Worm (Caenorhabditis elegans) whole organism, early embryonic: Measurements from ENCODE around the gene K10D11.6.

Source experiments
- B0310.2 ChIP-seq: sonication (generic microtip); optimal IDR thresholded peaks from 2 replicates; lab custom pipeline; 2016; ENCODE audit warnings: mild to moderate bottlenecking, missing genetic modification characterization, missing compliant biosample characterization
- F13C5.2 ChIP-seq: sonication (generic microtip); optimal IDR thresholded peaks from 2 replicates; lab custom pipeline; 2017; ENCODE audit warnings: mild to moderate bottlenecking, missing genetic modification characterization, inconsistent platforms, missing compliant biosample characterization
- aly-1 ChIP-seq: sonication (generic microtip); optimal IDR thresholded peaks from 2 replicates; lab custom pipeline; 2016; ENCODE audit warnings: missing genetic modification characterization, missing compliant biosample characterization
- ama-1 ChIP-seq: fragments of 150-350 bp; optimal IDR thresholded peaks from 2 replicates; lab custom pipeline; 2014
- ceh-13 ChIP-seq: fragments of 200-800 bp; sonication (Bioruptor generic); optimal IDR thresholded peaks from 2 replicates; lab custom pipeline; 2018; ENCODE audit warnings: mild to moderate bottlenecking, missing genetic modification characterization, missing compliant biosample characterization
- ceh-36 ChIP-seq: sonication (generic microtip); optimal IDR thresholded peaks from 2 replicates; lab custom pipeline; 2016; ENCODE audit warnings: missing genetic modification characterization, inconsistent platforms, missing compliant biosample characterization
- ets-7 ChIP-seq: sonication (generic microtip); optimal IDR thresholded peaks from 2 replicates; lab custom pipeline; 2016; ENCODE audit warnings: missing genotype, missing genetic modification characterization, missing compliant biosample characterization
- flt-1 ChIP-seq: fragments of 200-800 bp; sonication (Bioruptor generic); IDR thresholded peaks from 2 replicates; pipeline ENCODE4 v1.3.6; 2022; ENCODE audit warnings: missing genetic modification characterization, missing compliant biosample characterization
- hmbx-1 ChIP-seq: sonication (generic microtip); optimal IDR thresholded peaks from 2 replicates; lab custom pipeline; 2016; ENCODE audit warnings: mild to moderate bottlenecking, missing genetic modification characterization, missing compliant biosample characterization
- hmg-4 ChIP-seq: fragments of 200-800 bp; sonication (Bioruptor generic); optimal IDR thresholded peaks from 2 replicates; lab custom pipeline; 2018; ENCODE audit warnings: mild to moderate bottlenecking, missing genetic modification characterization, missing compliant biosample characterization
- hnd-1 ChIP-seq: sonication (generic microtip); optimal IDR thresholded peaks from 2 replicates; lab custom pipeline; 2016; ENCODE audit warnings: missing genetic modification characterization, missing compliant biosample characterization
- pes-1 ChIP-seq: fragments of 200-800 bp; sonication (Bioruptor generic); IDR thresholded peaks from 2 replicates; pipeline ENCODE4 v1.3.6; 2022; ENCODE audit warnings: missing genetic modification reagents, missing genetic modification characterization, missing compliant biosample characterization
- scrt-1 ChIP-seq: fragments of 200-800 bp; sonication (Bioruptor generic); IDR thresholded peaks from 2 replicates; pipeline ENCODE4 v1.3.6; 2022; ENCODE audit warnings: missing genetic modification characterization, missing compliant biosample characterization
- sea-1 ChIP-seq: fragments of 200-800 bp; sonication (Bioruptor generic); conservative IDR thresholded peaks from 2 replicates; pipeline ENCODE4 v1.3.6; 2022; ENCODE audit warnings: missing genetic modification characterization, missing compliant biosample characterization
- tbx-11 ChIP-seq: fragments of 200-800 bp; sonication (Bioruptor generic); IDR thresholded peaks from 2 replicates; pipeline ENCODE4 v1.3.6; 2022; ENCODE audit warnings: missing genetic modification characterization, missing compliant biosample characterization
- tbx-37 ChIP-seq: fragments of 200-800 bp; sonication (Bioruptor generic); conservative IDR thresholded peaks from 2 replicates; pipeline ENCODE4 v1.3.6; 2022; ENCODE audit warnings: missing genetic modification reagents, missing genetic modification characterization, missing compliant biosample characterization
- tra-4 ChIP-seq: sonication (generic microtip); optimal IDR thresholded peaks from 2 replicates; lab custom pipeline; 2017; ENCODE audit warnings: missing genetic modification characterization, missing compliant biosample characterization

K10D11.6 gene

ce11 chrIV:12957730-12958129, 31.5 kb downstream of the K10D11.6 start, which contains the start of gene F55G11.6:
F55G11.6 (plus strand) TSS chrIV:12958030.
- TF ChIP-seq hnd-1 = no peak
- no peak for TF ChIP-seq flt-1 (GFP tag; lab: Robert Waterston, UW)
- no peak for TF ChIP-seq ceh-13 (GFP tag; lab: Kevin White, UChicago)
- no peak for TF ChIP-seq pes-1
- TF ChIP-seq tbx-37 (GFP tag; lab: Robert Waterston, UW) = no peak
- TF ChIP-seq tbx-11 (GFP tag; lab: Robert Waterston, UW) = no peak
- no peak for TF ChIP-seq tra-4 (tag; lab: Kevin White, UChicago)
- no peak for TF ChIP-seq B0310.2
- TF ChIP-seq aly-1 = no peak
- TF ChIP-seq hmg-4 (GFP tag; lab: Kevin White, UChicago) = no peak
- TF ChIP-seq ceh-36 (tag; lab: Kevin White, UChicago) = no peak
- TF ChIP-seq sea-1 (GFP tag; lab: Robert Waterston, UW) = no peak
- no peak for TF ChIP-seq F13C5.2 (tag; lab: Kevin White, UChicago)
- TF ChIP-seq ama-1 (lab: Kevin White, UChicago) = no peak
- TF ChIP-seq hmbx-1 (tag; lab: Kevin White, UChicago) = no peak
- TF ChIP-seq scrt-1 (GFP tag; lab: Robert Waterston, UW) = no peak
- TF ChIP-seq ets-7 (tag; lab: Kevin White, UChicago) = no peak

- TF ChIP-seq flt-1 (GFP tag; lab: Robert Waterston, UW) (no peak), sea-1 (GFP tag; lab: Robert Waterston, UW) (no peak), ets-7 (tag; lab: Kevin White, UChicago) (no peak), F13C5.2 (tag; lab: Kevin White, UChicago) (no peak), hmbx-1 (tag; lab: Kevin White, UChicago) (no peak), ama-1 (lab: Kevin White, UChicago) (no peak), B0310.2 (no peak), hmg-4 (GFP tag; lab: Kevin White, UChicago) (no peak), tra-4 (tag; lab: Kevin White, UChicago) (no peak), hnd-1 (no peak)
Observed at ce11 chrIV:12948470-12948869, 40.8 kb downstream of the K10D11.6 start, which contains the start of gene F55G11.10. F55G11.10 (plus strand) TSS chrIV:12948770.

DNA sequence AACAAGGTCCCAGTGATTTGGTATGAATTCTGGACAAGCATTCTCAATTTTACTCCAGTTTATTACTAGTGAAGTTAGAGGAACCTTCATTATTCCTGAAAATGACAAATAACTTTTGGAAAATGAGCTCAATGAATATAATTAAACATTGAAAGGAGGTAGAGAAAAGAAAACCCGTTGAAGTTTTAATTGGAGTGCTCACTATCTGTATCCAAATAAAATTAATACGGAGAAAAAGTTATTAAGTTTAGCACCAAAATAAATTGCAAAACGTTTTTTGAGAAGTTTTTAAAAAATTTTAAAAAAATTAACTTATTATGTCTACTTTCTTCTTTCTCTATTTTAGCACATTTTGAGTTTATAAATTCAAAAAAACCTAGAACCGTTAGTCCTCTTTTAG, 42.8 kb downstream of the K10D11.6 start, which contains the start of gene F55G11.1:
Gene F55G11.1 (minus strand): TSS at position 101 of the 400 bp plus-strand sequence.
- TF ChIP-seq B0310.2 = no peak
- TF ChIP-seq F13C5.2 (tag; lab: Kevin White, UChicago) = no peak
- TF ChIP-seq tra-4 (tag; lab: Kevin White, UChicago) = no peak
- no peak for TF ChIP-seq scrt-1 (GFP tag; lab: Robert Waterston, UW)
- TF ChIP-seq tbx-37 (GFP tag; lab: Robert Waterston, UW) = no peak
- no peak for TF ChIP-seq pes-1
- TF ChIP-seq ceh-36 (tag; lab: Kevin White, UChicago) = no peak
- TF ChIP-seq ama-1 (lab: Kevin White, UChicago) = no peak
- TF ChIP-seq sea-1 (GFP tag; lab: Robert Waterston, UW) = no peak
- no peak for TF ChIP-seq tbx-11 (GFP tag; lab: Robert Waterston, UW)
- TF ChIP-seq hnd-1 = no peak
- no peak for TF ChIP-seq ets-7 (tag; lab: Kevin White, UChicago)
- no peak for TF ChIP-seq hmg-4 (GFP tag; lab: Kevin White, UChicago)
- no peak for TF ChIP-seq hmbx-1 (tag; lab: Kevin White, UChicago)

DNA sequence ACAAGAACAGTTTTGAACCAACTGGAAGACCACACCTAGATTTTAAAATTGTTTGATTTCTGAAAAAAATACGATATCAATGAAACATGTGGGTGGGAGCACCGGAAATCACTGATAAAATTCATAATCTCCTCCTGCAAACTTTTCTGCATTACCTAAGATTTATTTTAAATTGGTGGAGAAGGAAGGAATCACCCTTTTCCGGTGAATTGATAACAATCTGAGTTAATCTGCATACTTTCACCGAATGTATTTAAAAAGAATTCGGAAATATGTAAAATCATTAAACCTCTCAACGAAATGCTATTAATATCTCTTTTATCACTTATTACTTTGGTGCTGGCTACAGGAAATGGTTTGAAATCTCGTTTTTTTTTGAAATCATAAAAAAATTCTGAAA, 46.6 kb downstream of the K10D11.6 start, which contains the start of gene dct-19:
Gene dct-19 (plus strand): TSS at position 301 of the 400 bp plus-strand sequence.
- no peak for TF ChIP-seq hmg-4 (GFP tag; lab: Kevin White, UChicago)
- no peak for TF ChIP-seq ceh-36 (tag; lab: Kevin White, UChicago)
- TF ChIP-seq pes-1 = no peak
- TF ChIP-seq flt-1 (GFP tag; lab: Robert Waterston, UW) = no peak
- no peak for TF ChIP-seq ceh-13 (GFP tag; lab: Kevin White, UChicago)
- TF ChIP-seq scrt-1 (GFP tag; lab: Robert Waterston, UW) = no peak
- TF ChIP-seq tbx-11 (GFP tag; lab: Robert Waterston, UW) = no peak
- no peak for TF ChIP-seq B0310.2
- no peak for TF ChIP-seq aly-1
- no peak for TF ChIP-seq hmbx-1 (tag; lab: Kevin White, UChicago)
- no peak for TF ChIP-seq hnd-1

DNA sequence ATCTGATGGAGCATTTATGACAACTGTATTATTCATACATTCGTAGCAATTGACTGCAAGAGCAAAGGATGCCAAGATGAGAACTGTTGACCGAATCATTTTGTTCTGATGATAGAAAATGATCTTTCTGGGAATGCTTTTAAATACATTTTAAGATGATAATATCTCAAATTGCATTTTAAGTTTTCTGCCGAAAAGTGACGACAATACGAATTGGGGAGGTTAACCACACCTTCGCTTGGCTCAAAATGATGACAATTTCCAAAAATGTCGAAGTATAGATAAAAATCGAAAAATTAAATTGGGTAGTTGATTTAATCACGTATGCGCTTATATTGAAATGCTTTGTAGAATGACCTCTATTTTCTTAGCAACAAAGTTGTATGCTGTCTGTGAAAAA, 48.0 kb downstream of the K10D11.6 start, which contains the start of gene dod-24:
Gene dod-24 (minus strand): TSS at position 101 of the 400 bp plus-strand sequence.
- TF ChIP-seq ets-7 (tag; lab: Kevin White, UChicago) = no peak
- no peak for TF ChIP-seq tbx-11 (GFP tag; lab: Robert Waterston, UW)
- no peak for TF ChIP-seq flt-1 (GFP tag; lab: Robert Waterston, UW)
